Fruit fly (Drosophila melanogaster) whole organism: Measurements from ENCODE around the gene prage.
A peak's percentile ranks its signal among the peaks of the same experiment; 100 is the strongest.

Source experiments
- CG8478 ChIP-seq: fragments of >200 bp; optimal IDR thresholded peaks from 2 replicates; lab custom pipeline; 2018; ENCODE audit warnings: inconsistent platforms
- Dll ChIP-seq: fragments of >200 bp; optimal IDR thresholded peaks from 2 replicates; lab custom pipeline; 2017
- EcR ChIP-seq, 2 experiments: fragments of >200 bp; optimal IDR thresholded peaks; 2 replicates each; lab custom pipeline; 2017; ENCODE audit warnings: missing biosample characterization in 2 of 2, missing genetic modification characterization in 2 of 2, missing genetic modification reagents in 2 of 2
- pan ChIP-seq: fragments of >200 bp; optimal IDR thresholded peaks from 2 replicates; lab custom pipeline; 2017
- psq ChIP-seq: fragments of >200 bp; optimal IDR thresholded peaks from 2 replicates; lab custom pipeline; 2017
- usp ChIP-seq: fragments of >200 bp; optimal IDR thresholded peaks from 2 replicates; lab custom pipeline; 2017; ENCODE audit warnings: missing biosample characterization, missing genetic modification characterization, mixed read lengths

Gene prage

DNA sequence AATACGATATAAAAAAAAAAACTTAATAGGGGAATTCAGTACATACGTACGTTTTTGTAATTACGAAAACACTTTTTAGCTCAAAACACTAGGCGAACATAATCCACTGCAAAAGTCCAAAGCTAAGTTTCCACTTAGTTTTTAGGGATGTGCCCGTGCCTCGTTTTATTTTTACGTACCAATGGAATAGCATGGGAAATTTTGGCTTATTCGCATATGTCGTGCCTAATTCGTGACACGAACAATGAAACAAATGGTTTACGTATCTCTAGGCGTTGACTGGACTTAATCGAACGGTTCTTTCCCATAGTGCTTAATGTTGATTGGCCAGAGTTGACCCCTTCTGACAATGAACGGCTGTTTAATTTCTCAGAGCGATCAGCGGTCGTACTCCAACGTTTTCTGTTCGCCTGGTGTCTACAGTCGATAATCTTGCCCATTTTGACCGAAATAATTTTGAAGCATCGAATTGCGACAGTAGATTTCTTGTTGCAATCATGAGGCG lies 106.1 kb downstream of the prage start, which contains the start of gene CG14818:
Gene CG14818 (minus strand): TSS at position 169 of the 505 bp plus-strand sequence.
- TF ChIP-seq psq, result no peak
- TF ChIP-seq CG8478, result no peak
- TF ChIP-seq pan (lab: Kevin White, UChicago), result no peak
- TF ChIP-seq usp (GFP tag; lab: Kevin White, UChicago), result no peak
- TF ChIP-seq EcR (GFP tag; optimal IDR thresholded peaks at IDR 0.05; lab: Kevin White, UChicago), result no peak
- no peak for TF ChIP-seq Dll (lab: Kevin White, UChicago)

DNA sequence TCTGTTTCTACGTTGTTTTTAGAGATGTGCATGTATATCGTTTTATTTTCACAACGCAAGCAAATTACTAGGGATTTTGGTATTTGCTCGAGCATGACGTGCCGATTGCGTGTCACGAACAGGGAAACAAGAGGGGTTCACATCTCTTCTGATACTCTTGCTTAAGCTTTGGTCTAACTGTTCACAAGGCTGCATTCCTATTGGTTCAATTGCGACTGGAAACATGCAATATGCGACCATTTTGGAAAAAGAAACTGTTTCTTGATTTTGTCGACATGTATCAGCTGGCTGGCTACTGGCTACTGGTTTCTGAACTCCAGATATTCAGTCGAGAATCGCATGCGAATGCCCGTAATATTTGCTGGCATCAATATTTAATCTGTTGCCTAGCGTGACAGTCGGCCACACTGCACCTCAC lies 106.6 kb downstream of the prage start, which contains the start of gene Coa8:
Gene Coa8 (plus strand): TSS at position 144 of the 418 bp plus-strand sequence.
- no peak for TF ChIP-seq usp (GFP tag; lab: Kevin White, UChicago)
- TF ChIP-seq psq, result no peak
- TF ChIP-seq Dll (lab: Kevin White, UChicago), result no peak
- TF ChIP-seq pan (lab: Kevin White, UChicago), result no peak
- no peak for TF ChIP-seq CG8478

DNA sequence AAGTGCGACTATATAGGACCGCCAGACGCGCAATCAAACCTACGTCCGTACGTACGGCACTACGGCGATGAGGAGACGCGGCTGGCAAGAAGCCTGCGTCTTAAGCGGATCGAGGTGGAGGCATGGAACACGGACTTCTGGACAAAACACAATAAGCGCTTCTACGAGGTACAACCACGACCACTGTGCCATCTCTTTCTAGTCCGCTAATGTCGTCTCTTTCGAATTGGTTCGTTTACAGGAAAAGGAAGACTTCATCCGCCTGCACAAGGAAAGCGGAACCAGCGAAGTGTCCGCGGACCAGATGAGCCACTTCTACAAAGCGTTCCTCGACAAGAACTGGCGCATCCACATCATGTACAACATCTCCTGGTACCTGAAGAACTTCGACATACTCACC lies 107.3 kb downstream of the prage start:
- no peak for TF ChIP-seq EcR (GFP tag; optimal IDR thresholded peaks at IDR 0.05; lab: Kevin White, UChicago)
- TF ChIP-seq psq, result no peak
- TF ChIP-seq CG8478, result no peak
- TF ChIP-seq pan (lab: Kevin White, UChicago), result no peak
- no peak for TF ChIP-seq Dll (lab: Kevin White, UChicago)
- no peak for TF ChIP-seq usp (GFP tag; lab: Kevin White, UChicago)

dm6 chrX:1889926-1890325 lies 116.4 kb downstream of the prage start, which contains the start of the genes trr and mRpL16:
Gene trr, minus strand, starts transcription at chrX:1889950.
Gene mRpL16, plus strand, starts transcription at chrX:1890256.
- TF ChIP-seq EcR (GFP tag; optimal IDR thresholded peaks at IDR 0.05; lab: Kevin White, UChicago), result no peak
- no peak for TF ChIP-seq CG8478
- no peak for TF ChIP-seq pan (lab: Kevin White, UChicago)
- TF ChIP-seq psq, result no peak

DNA sequence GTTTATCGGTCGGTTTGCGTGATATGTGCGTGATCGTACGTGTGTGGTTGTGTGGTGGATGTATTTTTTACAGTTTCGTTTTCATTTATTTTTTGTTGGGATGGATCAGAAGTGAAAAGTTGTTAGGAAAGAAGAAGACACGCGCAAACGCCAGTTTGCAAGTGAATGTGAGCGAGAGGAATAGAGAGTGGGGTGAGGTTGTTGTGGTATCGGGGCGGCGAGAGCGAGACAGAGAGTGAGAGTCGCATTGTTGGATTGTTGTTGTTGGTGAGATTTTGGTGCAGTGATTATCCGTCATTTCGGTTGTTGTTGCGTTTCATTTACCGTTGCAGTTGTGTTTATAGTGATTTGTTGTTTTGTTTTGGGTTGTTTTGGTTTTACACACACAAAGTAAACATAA lies 120.0 kb downstream of the prage start:
- TF ChIP-seq usp (GFP tag; lab: Kevin White, UChicago), result no peak
- no peak for TF ChIP-seq CG8478
- no peak for TF ChIP-seq pan (lab: Kevin White, UChicago)
- no peak for TF ChIP-seq Dll (lab: Kevin White, UChicago)
- TF ChIP-seq psq, result no peak
- no peak for TF ChIP-seq EcR (GFP tag; optimal IDR thresholded peaks at IDR 0.05; lab: Kevin White, UChicago)

DNA sequence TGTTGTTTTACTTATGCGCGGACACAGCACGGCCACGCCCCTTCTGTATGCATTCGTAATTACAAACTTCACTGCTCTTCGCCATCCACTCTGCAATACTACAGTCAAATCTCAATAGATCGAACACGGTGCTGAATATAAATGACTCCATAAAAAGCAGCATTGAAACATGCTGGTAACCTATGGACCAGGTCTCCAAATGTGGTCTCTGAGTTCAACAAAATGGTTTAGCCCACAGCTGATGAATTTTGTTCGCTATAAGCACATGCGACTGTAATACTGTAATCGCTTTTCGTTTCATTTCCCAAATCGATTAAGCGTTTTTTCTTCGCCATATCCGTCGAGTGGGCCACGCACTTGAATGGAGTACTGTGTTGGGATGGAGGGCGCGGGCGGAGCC lies 123.9 kb downstream of the prage start:
- TF ChIP-seq usp (GFP tag; lab: Kevin White, UChicago) (no peak), Dll (lab: Kevin White, UChicago) (no peak), CG8478 (no peak), psq (no peak), pan (lab: Kevin White, UChicago) (no peak), EcR (GFP tag; optimal IDR thresholded peaks at IDR 0.05; lab: Kevin White, UChicago) (no peak)

- no peak for TF ChIP-seq EcR (GFP tag; optimal IDR thresholded peaks at IDR 0.05; lab: Kevin White, UChicago)
- no peak for TF ChIP-seq psq
- peak; percentile 34 for TF ChIP-seq Dll (lab: Kevin White, UChicago)
Observed at dm6 chrX:1899445-1900085, 126.0 kb downstream of the prage start.

DNA sequence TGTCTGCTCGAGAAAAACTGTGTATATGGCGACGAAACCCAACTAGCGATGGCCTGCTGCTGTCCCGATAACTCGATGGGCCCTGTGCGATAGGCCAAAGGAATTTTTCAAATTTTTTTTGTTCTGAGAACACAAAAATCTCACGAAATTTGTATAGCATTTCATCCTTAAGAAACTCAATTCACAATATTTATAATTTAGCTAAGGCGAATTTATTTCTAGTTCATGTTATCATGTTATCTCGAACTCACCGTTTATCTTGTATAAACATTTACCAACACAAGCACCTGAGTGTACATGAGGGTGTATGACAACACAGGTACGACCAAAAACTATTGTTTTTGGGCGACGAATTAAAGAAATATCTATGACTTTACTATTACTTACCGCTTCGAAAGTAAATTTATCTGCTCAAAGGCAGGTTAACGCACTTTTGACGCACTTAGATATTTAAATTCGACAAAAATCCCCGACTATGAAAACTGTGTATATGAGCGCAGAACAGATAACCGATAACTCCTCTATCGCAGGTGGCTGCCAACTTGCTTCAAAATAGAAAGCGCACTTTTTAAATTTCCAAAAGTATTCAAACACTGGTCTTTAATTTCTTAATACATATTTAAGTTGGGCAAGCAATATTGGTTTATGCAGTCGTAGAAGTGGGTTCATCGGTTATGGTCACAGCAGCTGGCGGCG lies 126.8 kb downstream of the prage start, which contains the start of gene arm:
Gene arm (minus strand): TSS at position 524 of the 696 bp plus-strand sequence.
- TF ChIP-seq pan (lab: Kevin White, UChicago) (no peak), CG8478 (no peak), usp (GFP tag; lab: Kevin White, UChicago) (no peak), psq (no peak), Dll (lab: Kevin White, UChicago) (no peak), EcR (GFP tag; optimal IDR thresholded peaks at IDR 0.05; lab: Kevin White, UChicago) (no peak)

dm6 chrX:1901605-1902136 lies 128.2 kb downstream of the prage start, which contains the start of gene Ldaf1:
Gene Ldaf1, minus strand, starts transcription at chrX:1901911.
- TF ChIP-seq usp (GFP tag; lab: Kevin White, UChicago), result no peak
- TF ChIP-seq EcR (GFP tag; optimal IDR thresholded peaks at IDR 0.05; lab: Kevin White, UChicago), result no peak
- TF ChIP-seq psq, result no peak
- TF ChIP-seq CG8478, result no peak
- TF ChIP-seq pan (lab: Kevin White, UChicago), result no peak
- TF ChIP-seq Dll (lab: Kevin White, UChicago), result no peak

DNA sequence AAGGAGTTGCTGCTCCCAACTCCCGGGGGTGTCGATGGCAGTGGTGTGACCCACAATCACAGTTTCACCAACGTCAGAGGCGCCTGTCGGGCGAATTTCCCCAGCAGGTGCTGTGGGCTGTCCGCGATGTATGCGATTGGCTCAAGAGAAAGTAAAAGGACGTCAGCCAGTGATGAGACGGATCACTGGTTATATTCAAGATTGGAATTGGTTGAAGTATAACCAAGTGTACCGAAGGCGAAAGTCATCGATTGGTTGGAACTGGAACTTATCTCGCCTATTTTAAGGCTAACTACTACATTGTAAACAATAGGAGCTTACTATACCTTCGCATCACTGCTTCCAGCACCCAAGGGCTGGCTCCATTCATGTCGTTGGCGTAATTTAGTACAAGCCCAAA lies 129.6 kb downstream of the prage start, which contains the start of gene CG32801:
Gene CG32801 (minus strand): TSS at position 101 of the 400 bp plus-strand sequence.
- no peak for TF ChIP-seq psq
- TF ChIP-seq pan (lab: Kevin White, UChicago), result no peak
- no peak for TF ChIP-seq Dll (lab: Kevin White, UChicago)
- no peak for TF ChIP-seq usp (GFP tag; lab: Kevin White, UChicago)
- no peak for TF ChIP-seq EcR (GFP tag; optimal IDR thresholded peaks at IDR 0.05; lab: Kevin White, UChicago)
- TF ChIP-seq CG8478, result no peak
